Worm (Caenorhabditis elegans): ENCODE results near the gene eng-1.

- no peak for TF ChIP-seq ahr-1 (tag; optimal IDR thresholded peaks at IDR 0.05)
- no peak for TF ChIP-seq tbx-7 (tag; optimal IDR thresholded peaks at IDR 0.05)
- no peak for TF ChIP-seq lin-11 (tag; optimal IDR thresholded peaks at IDR 0.05)
- no peak for TF ChIP-seq pag-3 (tag; optimal IDR thresholded peaks at IDR 0.05; ENCODE audit: borderline replicate concordance)
- TF ChIP-seq pha-4 (tag; optimal IDR thresholded peaks at IDR 0.05): no peak
Measured at ce11 chrIII:5855637-5856179, 12.6 kb downstream of the eng-1 start, which contains the start of the genes cct-6 and alh-9.

Measured in whole organism, late embryonic.